Worm (Caenorhabditis elegans) whole organism, L3 larva: Measurements from ENCODE around the gene T01C1.4.
A peak's percentile ranks its signal among the peaks of the same experiment; 100 is the strongest.

Source experiments
- fkh-10 ChIP-seq: sonication (generic microtip); optimal IDR thresholded peaks from 2 replicates; lab custom pipeline; 2017; ENCODE audit warnings: missing biosample characterization, missing genetic modification reagents, missing genetic modification characterization
- fos-1 ChIP-seq: fragments of 150-350 bp; optimal IDR thresholded peaks from 2 replicates; lab custom pipeline; 2014; ENCODE audit warnings: missing biosample characterization, missing genetic modification characterization
- lin-15B ChIP-seq: fragments of 150-350 bp; optimal IDR thresholded peaks from 2 replicates; lab custom pipeline; 2014; ENCODE audit warnings: missing biosample characterization, missing genetic modification characterization
- nhr-12 ChIP-seq: fragments of 150-350 bp; optimal IDR thresholded peaks from 2 replicates; lab custom pipeline; 2014; ENCODE audit warnings: missing biosample characterization, missing genetic modification characterization
- nhr-23 ChIP-seq: fragments of 150-350 bp; optimal IDR thresholded peaks from 2 replicates; lab custom pipeline; 2014; ENCODE audit warnings: missing biosample characterization, missing genetic modification reagents, missing genetic modification characterization
- pqm-1 ChIP-seq: fragments of 150-350 bp; optimal IDR thresholded peaks from 2 replicates; lab custom pipeline; 2017; ENCODE audit warnings: missing biosample characterization, missing genetic modification characterization, inconsistent platforms
- unc-39 ChIP-seq: sonication (generic microtip); optimal IDR thresholded peaks from 4 replicates; lab custom pipeline; 2017; ENCODE audit warnings: missing biosample characterization, missing genetic modification characterization
- zag-1 ChIP-seq: fragments of 150-350 bp; optimal IDR thresholded peaks from 2 replicates; lab custom pipeline; 2014; ENCODE audit warnings: missing biosample characterization, missing genetic modification characterization

ce11 chrX:10684533-10684932, 32.4 kb downstream of the T01C1.4 start:
- TF ChIP-seq fos-1 (tag; lab: Kevin White, UChicago): no peak
- no peak for TF ChIP-seq lin-15B (tag; lab: Kevin White, UChicago)
- TF ChIP-seq unc-39 (tag; lab: Kevin White, UChicago): no peak
- no peak for TF ChIP-seq zag-1 (tag; lab: Kevin White, UChicago)
- peak; percentile 83 for TF ChIP-seq nhr-23 (tag; lab: Kevin White, UChicago)
- no peak for TF ChIP-seq fkh-10 (GFP tag; lab: Kevin White, UChicago)
- TF ChIP-seq pqm-1: peak; percentile 47
- TF ChIP-seq nhr-12 (tag; lab: Kevin White, UChicago): no peak
